Fruit fly (Drosophila melanogaster): ENCODE measurements around the gene CG16863.

The CG16863 gene

DNA sequence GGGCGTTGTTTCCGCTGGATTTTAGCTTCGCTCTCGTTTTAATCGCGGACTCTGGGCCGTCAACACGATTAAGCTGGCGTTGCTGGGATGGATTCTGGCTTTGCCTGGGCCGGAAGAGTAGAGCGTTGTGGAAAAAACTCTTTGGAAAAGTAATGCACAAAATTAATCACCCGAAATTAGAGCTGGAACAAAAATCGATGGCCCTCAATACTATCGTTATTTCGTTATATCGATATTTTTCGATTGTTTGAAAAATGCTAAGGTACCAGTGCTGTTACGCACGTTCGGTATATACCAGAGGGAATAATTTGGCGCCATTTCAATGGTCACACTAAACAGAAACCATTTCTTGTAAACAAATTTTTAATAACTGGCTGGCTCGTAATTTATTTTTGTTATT is 38.8 kb downstream of the CG16863 start, which contains the start of the genes Arpc1 and Orc5 (continued):
- peak; percentile 88 for TF ChIP-seq knrl (GFP tag; IDR thresholded peaks at IDR 0.05; ENCODE audit: partially characterized antibody)
- peak; percentile 76 for TF ChIP-seq trem (tag; optimal IDR thresholded peaks at IDR 0.05)
- TF ChIP-seq nerfin-2 (GFP tag; IDR thresholded peaks at IDR 0.05; ENCODE audit: partially characterized antibody), result peak; percentile 64
- peak; percentile 90 for TF ChIP-seq E2f2 (GFP tag; IDR thresholded peaks at IDR 0.05)
- TF ChIP-seq Pdp1 (GFP tag; optimal IDR thresholded peaks at IDR 0.05), result peak in 1 of 2 experiments; percentile 84
- peak; percentile 83 for TF ChIP-seq hb (GFP tag; IDR thresholded peaks at IDR 0.05; ENCODE audit: partially characterized antibody)
- TF ChIP-seq ato (GFP tag; IDR thresholded peaks at IDR 0.05; ENCODE audit: partially characterized antibody), result peak; percentile 81
- TF ChIP-seq BEAF-32 (GFP tag; optimal IDR thresholded peaks at IDR 0.05), result peak; percentile 96
- TF ChIP-seq Dref (GFP tag; IDR thresholded peaks at IDR 0.05), result peak; percentile 89
- peak; percentile 77 for TF ChIP-seq Doc3 (GFP tag; IDR thresholded peaks at IDR 0.05; ENCODE audit: partially characterized antibody)
- peak; percentile 93 for TF ChIP-seq CG13287 (GFP tag; IDR thresholded peaks at IDR 0.05; ENCODE audit: partially characterized antibody)
- TF ChIP-seq row (GFP tag; IDR thresholded peaks at IDR 0.05), result peak; percentile 36; the same call in 1 of the 3 replicates
- no peak for TF ChIP-seq slp2 (GFP tag; optimal IDR thresholded peaks at IDR 0.05)
- TF ChIP-seq D (optimal IDR thresholded peaks at IDR 0.05), result peak; percentile 10
- no peak for TF ChIP-seq D (GFP tag; optimal IDR thresholded peaks at IDR 0.05)
- TF ChIP-seq CG31365 (tag; optimal IDR thresholded peaks at IDR 0.05), result no peak
- TF ChIP-seq insv (GFP tag; optimal IDR thresholded peaks at IDR 0.05), result peak in 1 of 2 experiments; percentile 4
- peak; percentile 88 for TF ChIP-seq Dp (GFP tag; optimal IDR thresholded peaks at IDR 0.05)
- TF ChIP-seq CG3847 (GFP tag; IDR thresholded peaks at IDR 0.05), result 0 out of 2 replicates have a peak, but pooled peaks have one; percentile 17
- no peak for TF ChIP-seq CG11456 (GFP tag; IDR thresholded peaks at IDR 0.05)
- TF ChIP-seq E2f1 (GFP tag; IDR thresholded peaks at IDR 0.05), result peak; percentile 76
- no peak for TF ChIP-seq luna (GFP tag; optimal IDR thresholded peaks at IDR 0.05)
- TF ChIP-seq phol (tag; optimal IDR thresholded peaks at IDR 0.05), result peak; percentile 56
- peak; percentile 86 for TF ChIP-seq Scr (GFP tag; IDR thresholded peaks at IDR 0.05; ENCODE audit: partially characterized antibody)
- peak; percentile 78 for TF ChIP-seq CG42726 (GFP tag; IDR thresholded peaks at IDR 0.05; ENCODE audit: partially characterized antibody)
- peak; percentile 89 for TF ChIP-seq Opbp (GFP tag; IDR thresholded peaks at IDR 0.05; ENCODE audit: partially characterized antibody)
- TF ChIP-seq gcm (GFP tag; optimal IDR thresholded peaks at IDR 0.05), result no peak
- peak; percentile 11 for TF ChIP-seq CG3995 (GFP tag; optimal IDR thresholded peaks at IDR 0.05)
- TF ChIP-seq pzg (GFP tag; optimal IDR thresholded peaks at IDR 0.05), result peak; percentile 96
- no peak for TF ChIP-seq grn (GFP tag; optimal IDR thresholded peaks at IDR 0.05)
- TF ChIP-seq Dek (tag; optimal IDR thresholded peaks at IDR 0.05), result no peak
- no peak for TF ChIP-seq peb (GFP tag; IDR thresholded peaks at IDR 0.05)
- TF ChIP-seq CG15514 (GFP tag; optimal IDR thresholded peaks at IDR 0.05), result peak; percentile 51
- TF ChIP-seq tll (GFP tag; optimal IDR thresholded peaks at IDR 0.05), result no peak
- peak; percentile 87 for TF ChIP-seq Bgb (GFP tag; IDR thresholded peaks at IDR 0.05; ENCODE audit: partially characterized antibody)
- peak; percentile 86 for TF ChIP-seq CG9797 (GFP tag; optimal IDR thresholded peaks at IDR 0.05)
- TF ChIP-seq bbx (GFP tag; IDR thresholded peaks at IDR 0.05; ENCODE audit: partially characterized antibody), result peak; percentile 91
- TF ChIP-seq Neu2 (GFP tag; optimal IDR thresholded peaks at IDR 0.05; ENCODE audit: borderline replicate concordance), result no peak
- peak in 1 of 2 experiments; percentile 27 for TF ChIP-seq dpn (GFP tag; optimal IDR thresholded peaks at IDR 0.05)
- 0 out of 4 replicates have a peak, but pooled peaks have one; percentile 65 for TF ChIP-seq chinmo (GFP tag; IDR thresholded peaks at IDR 0.05; ENCODE audit: partially characterized antibody)
- TF ChIP-seq CG4617 (GFP tag; optimal IDR thresholded peaks at IDR 0.05; ENCODE audit: borderline replicate concordance), result peak; percentile 79
- no peak for TF ChIP-seq klu (GFP tag; IDR thresholded peaks at IDR 0.05)
- no peak for TF ChIP-seq Hey (tag; optimal IDR thresholded peaks at IDR 0.05)
- TF ChIP-seq amos (GFP tag; IDR thresholded peaks at IDR 0.05; ENCODE audit: partially characterized antibody), result peak; percentile 94
- no peak for TF ChIP-seq HLHmδ (GFP tag; optimal IDR thresholded peaks at IDR 0.05)
- TF ChIP-seq stwl (tag; optimal IDR thresholded peaks at IDR 0.05), result peak; percentile 48

Data from whole organism, embryonic.